Worm (Caenorhabditis elegans) whole organism, L3 larva: ENCODE data around the gene srz-79.

Source experiments
- ama-1 ChIP-seq: fragments of 150-350 bp; optimal IDR thresholded peaks from 2 replicates; lab custom pipeline; 2018
- ceh-16 ChIP-seq: sonication (generic microtip); optimal IDR thresholded peaks from 2 replicates; lab custom pipeline; 2017; ENCODE audit warnings: missing biosample characterization, missing genetic modification characterization
- ceh-82 ChIP-seq: fragments of 150-350 bp; optimal IDR thresholded peaks from 2 replicates; lab custom pipeline; 2014; ENCODE audit warnings: missing biosample characterization, missing genetic modification characterization
- daf-12 ChIP-seq: fragments of 150-350 bp; optimal IDR thresholded peaks from 2 replicates; lab custom pipeline; 2014; ENCODE audit warnings: missing biosample characterization, missing genetic modification reagents, missing genetic modification characterization
- egl-27 ChIP-seq: sonication (generic microtip); optimal IDR thresholded peaks from 4 replicates; lab custom pipeline; 2017; ENCODE audit warnings: missing biosample characterization, missing genetic modification reagents, missing genetic modification characterization
- elt-3 ChIP-seq, 3 experiments: fragments of 150-350 bp in 1 of 3; sonication (generic microtip) in 2 of 3; optimal IDR thresholded peaks; 2 replicates in 2 of 3; 4 replicates in 1 of 3; lab custom pipeline; 2014 to 2017; ENCODE audit warnings: missing biosample characterization in 3 of 3, missing genetic modification characterization in 3 of 3
- eor-1 ChIP-seq, 2 experiments: fragments of 150-350 bp; optimal IDR thresholded peaks; 2 replicates each; lab custom pipeline; 2014 to 2018; ENCODE audit warnings: missing biosample characterization in 2 of 2, missing genetic modification characterization in 2 of 2
- lin-15B ChIP-seq: fragments of 150-350 bp; optimal IDR thresholded peaks from 2 replicates; lab custom pipeline; 2014; ENCODE audit warnings: missing biosample characterization, missing genetic modification characterization
- lin-39 ChIP-seq: fragments of 150-350 bp; optimal IDR thresholded peaks from 2 replicates; lab custom pipeline; 2018; ENCODE audit warnings: missing biosample characterization, missing genetic modification reagents, missing genetic modification characterization
- nhr-12 ChIP-seq: fragments of 150-350 bp; optimal IDR thresholded peaks from 2 replicates; lab custom pipeline; 2014; ENCODE audit warnings: missing biosample characterization, missing genetic modification characterization
- pqm-1 ChIP-seq: fragments of 150-350 bp; optimal IDR thresholded peaks from 2 replicates; lab custom pipeline; 2017; ENCODE audit warnings: missing biosample characterization, missing genetic modification characterization, inconsistent platforms
- snpc-4 ChIP-seq: fragments of 150-350 bp; optimal IDR thresholded peaks from 2 replicates; lab custom pipeline; 2014; ENCODE audit warnings: missing biosample characterization, missing genetic modification characterization
- tbx-2 ChIP-seq: sonication (generic microtip); optimal IDR thresholded peaks from 2 replicates; lab custom pipeline; 2016; ENCODE audit warnings: mild to moderate bottlenecking, missing genetic modification characterization, missing compliant biosample characterization
- zag-1 ChIP-seq: fragments of 150-350 bp; optimal IDR thresholded peaks from 2 replicates; lab custom pipeline; 2014; ENCODE audit warnings: missing biosample characterization, missing genetic modification characterization

DNA sequence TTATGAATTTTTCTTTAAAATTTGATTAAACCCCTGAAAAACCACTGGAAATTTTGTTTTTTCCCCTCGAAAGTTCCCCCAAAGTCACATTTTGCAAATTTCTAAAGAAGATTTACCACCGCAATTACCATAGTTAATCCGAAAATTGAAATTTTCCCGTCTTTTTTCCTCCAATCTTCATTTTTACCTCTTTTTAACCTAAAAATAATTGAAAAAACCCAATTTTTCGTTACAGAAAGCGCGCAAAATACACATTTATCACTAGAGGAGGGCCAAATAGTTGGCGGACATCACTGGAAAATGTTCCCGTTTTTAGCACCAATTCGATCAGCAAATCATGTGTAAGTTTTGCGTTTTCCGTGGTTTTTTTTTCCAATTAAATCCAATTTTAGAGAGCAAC lies 23.2 kb downstream of the srz-79 start, which contains the start of gene unc-33:
- TF ChIP-seq zag-1 (tag; lab: Kevin White, UChicago) (no peak), elt-3 (tag; optimal IDR thresholded peaks at IDR 0.05; lab: Kevin White, UChicago) (no peak), egl-27 (tag; lab: Kevin White, UChicago) (no peak), lin-39 (no peak), tbx-2 (tag; lab: Kevin White, UChicago) (no peak), ceh-82 (tag; lab: Kevin White, UChicago) (no peak), lin-15B (tag; lab: Kevin White, UChicago) (no peak), ama-1 (lab: Kevin White, UChicago) (no peak), snpc-4 (no peak), ceh-16 (tag; lab: Kevin White, UChicago) (no peak), pqm-1 (tag; lab: Kevin White, UChicago) (no peak), nhr-12 (tag; lab: Kevin White, UChicago) (no peak), eor-1 (tag; optimal IDR thresholded peaks at IDR 0.05; lab: Kevin White, UChicago) (no peak), daf-12 (tag; lab: Kevin White, UChicago) (no peak)
